Worm (Caenorhabditis elegans): Measurements from ENCODE around the gene ifd-2.
A peak's percentile ranks its signal among the peaks of the same experiment; 100 is the strongest.

ifd-2 gene

DNA sequence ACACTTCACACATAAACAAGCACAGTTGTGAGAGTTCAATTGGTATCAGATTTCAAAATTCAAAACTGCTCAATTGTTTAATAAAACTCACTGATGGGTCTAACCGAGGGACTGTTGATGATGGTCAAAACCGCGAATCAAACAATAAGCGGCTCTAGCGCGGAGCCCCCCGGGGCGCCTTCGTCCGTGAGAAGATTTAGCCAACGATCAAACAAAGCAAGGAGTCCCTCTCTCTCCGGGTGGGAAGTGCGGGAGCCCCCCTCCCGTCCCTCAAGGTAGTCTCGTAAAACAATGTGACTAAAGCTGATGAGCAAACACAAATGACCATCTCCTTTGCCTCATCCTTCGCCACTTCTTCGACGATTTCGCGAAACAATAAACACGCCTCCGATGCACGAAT lies 41.9 kb upstream of the ifd-2 start:
- no peak for TF ChIP-seq tbx-7 (tag; optimal IDR thresholded peaks at IDR 0.05)
- TF ChIP-seq ceh-6 (GFP tag; optimal IDR thresholded peaks at IDR 0.05): no peak
- no peak for TF ChIP-seq pax-1 (tag; optimal IDR thresholded peaks at IDR 0.05)
- TF ChIP-seq ztf-16 (tag; optimal IDR thresholded peaks at IDR 0.05): no peak
- TF ChIP-seq ttx-3 (tag; optimal IDR thresholded peaks at IDR 0.05): no peak
- TF ChIP-seq ceh-31 (tag; optimal IDR thresholded peaks at IDR 0.05): no peak
- no peak for TF ChIP-seq ceh-48 (tag; optimal IDR thresholded peaks at IDR 0.05)
- TF ChIP-seq madf-2 (tag; optimal IDR thresholded peaks at IDR 0.05): no peak
- TF ChIP-seq ref-2 (tag; optimal IDR thresholded peaks at IDR 0.05): peak; percentile 32
- no peak for TF ChIP-seq ceh-14 (tag; optimal IDR thresholded peaks at IDR 0.05)
- no peak for TF ChIP-seq unc-55 (GFP tag; optimal IDR thresholded peaks at IDR 0.05)
- TF ChIP-seq elt-2 (tag; optimal IDR thresholded peaks at IDR 0.05): no peak
- no peak for TF ChIP-seq eyg-1 (tag; optimal IDR thresholded peaks at IDR 0.05)
- TF ChIP-seq pha-4 (tag; optimal IDR thresholded peaks at IDR 0.05): no peak
- TF ChIP-seq ceh-2 (tag; optimal IDR thresholded peaks at IDR 0.05): peak; percentile 14
- TF ChIP-seq ceh-34 (tag; optimal IDR thresholded peaks at IDR 0.05): peak; percentile 55

- TF ChIP-seq hlh-13 (GFP tag; optimal IDR thresholded peaks at IDR 0.05) (no peak), ceh-14 (tag; optimal IDR thresholded peaks at IDR 0.05) (no peak), odd-2 (tag; optimal IDR thresholded peaks at IDR 0.05) (no peak), npax-4 (tag; optimal IDR thresholded peaks at IDR 0.05) (no peak), mec-3 (tag; optimal IDR thresholded peaks at IDR 0.05; ENCODE audit: borderline replicate concordance) (no peak), fkh-10 (GFP tag; optimal IDR thresholded peaks at IDR 0.05) (no peak), ceh-6 (GFP tag; optimal IDR thresholded peaks at IDR 0.05) (no peak), ceh-19 (GFP tag; optimal IDR thresholded peaks at IDR 0.05) (no peak), ceh-34 (tag; optimal IDR thresholded peaks at IDR 0.05) (no peak), dmd-4 (tag; optimal IDR thresholded peaks at IDR 0.05; ENCODE audit: borderline replicate concordance) (no peak), Y22D7AL.16 (tag; optimal IDR thresholded peaks at IDR 0.05) (no peak)
Measured at ce11 chrX:853604-854003, 37.9 kb upstream of the ifd-2 start.

- TF ChIP-seq pha-4 (tag; optimal IDR thresholded peaks at IDR 0.05): no peak
- TF ChIP-seq sdc-2 (tag; optimal IDR thresholded peaks at IDR 0.05): peak; percentile 42
- TF ChIP-seq ceh-31 (tag; optimal IDR thresholded peaks at IDR 0.05): peak; percentile 84
- TF ChIP-seq hlh-8 (tag; optimal IDR thresholded peaks at IDR 0.05): no peak
Measured at ce11 chrX:852739-853268, 37.1 kb upstream of the ifd-2 start.

DNA sequence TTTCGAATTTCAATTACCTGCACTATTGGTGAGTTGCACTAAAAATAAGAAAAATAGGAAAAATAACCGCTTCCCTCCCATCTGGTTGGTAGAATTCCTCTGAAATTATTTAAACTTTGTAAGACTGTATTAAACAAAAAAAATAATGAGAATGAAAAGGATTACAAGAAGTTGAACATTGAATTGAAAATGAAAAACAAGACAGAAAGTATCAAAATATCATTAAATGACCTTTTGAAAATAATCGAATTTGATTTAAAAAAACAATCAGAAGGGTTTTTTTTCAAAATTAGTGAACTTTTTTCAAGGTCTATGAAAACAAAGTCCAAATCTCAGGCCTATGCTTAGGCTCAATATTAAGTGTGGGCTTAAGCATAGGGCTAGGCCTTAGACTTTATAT lies 35.7 kb upstream of the ifd-2 start, which contains the start of gene igcm-1:
Gene igcm-1, minus strand, starts transcription at position 101 of the 400 bp plus-strand sequence.
- no peak for TF ChIP-seq ceh-31 (tag; optimal IDR thresholded peaks at IDR 0.05)
- TF ChIP-seq ama-1 (optimal IDR thresholded peaks at IDR 0.05): no peak
- no peak for TF ChIP-seq ceh-18 (tag; optimal IDR thresholded peaks at IDR 0.05)
- TF ChIP-seq C08G9.2 (tag; optimal IDR thresholded peaks at IDR 0.05): no peak
- TF ChIP-seq fkh-10 (GFP tag; optimal IDR thresholded peaks at IDR 0.05): no peak
- TF ChIP-seq ahr-1 (tag; optimal IDR thresholded peaks at IDR 0.05): no peak
- no peak for TF ChIP-seq tbx-7 (tag; optimal IDR thresholded peaks at IDR 0.05)
- TF ChIP-seq madf-2 (tag; optimal IDR thresholded peaks at IDR 0.05): no peak
- no peak for TF ChIP-seq mec-3 (tag; optimal IDR thresholded peaks at IDR 0.05; ENCODE audit: borderline replicate concordance)
- TF ChIP-seq ceh-45 (GFP tag; IDR thresholded peaks at IDR 0.05): no peak
- no peak for TF ChIP-seq unc-42 (tag; optimal IDR thresholded peaks at IDR 0.05)
- no peak for TF ChIP-seq lin-11 (tag; optimal IDR thresholded peaks at IDR 0.05)
- TF ChIP-seq Y22D7AL.16 (tag; optimal IDR thresholded peaks at IDR 0.05): no peak

DNA sequence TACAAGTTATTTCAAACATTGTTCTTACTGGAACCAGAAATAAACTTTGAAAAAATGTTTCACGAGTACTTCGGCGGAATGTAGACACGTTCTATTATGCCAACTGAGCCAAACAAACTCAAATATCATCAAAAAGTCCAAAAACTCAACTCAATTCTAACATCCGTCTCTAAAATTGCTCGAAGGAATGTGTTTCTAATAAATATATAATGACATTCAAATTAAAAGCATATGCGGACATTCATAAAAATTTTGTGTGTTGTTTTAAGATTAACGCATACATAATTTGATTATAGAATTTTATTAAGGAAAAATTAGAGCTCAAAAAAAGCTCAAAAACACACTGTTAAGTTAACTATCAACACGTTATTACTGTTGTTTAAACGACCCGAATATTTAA lies 29.7 kb upstream of the ifd-2 start:
- TF ChIP-seq ahr-1 (tag; optimal IDR thresholded peaks at IDR 0.05): no peak

DNA sequence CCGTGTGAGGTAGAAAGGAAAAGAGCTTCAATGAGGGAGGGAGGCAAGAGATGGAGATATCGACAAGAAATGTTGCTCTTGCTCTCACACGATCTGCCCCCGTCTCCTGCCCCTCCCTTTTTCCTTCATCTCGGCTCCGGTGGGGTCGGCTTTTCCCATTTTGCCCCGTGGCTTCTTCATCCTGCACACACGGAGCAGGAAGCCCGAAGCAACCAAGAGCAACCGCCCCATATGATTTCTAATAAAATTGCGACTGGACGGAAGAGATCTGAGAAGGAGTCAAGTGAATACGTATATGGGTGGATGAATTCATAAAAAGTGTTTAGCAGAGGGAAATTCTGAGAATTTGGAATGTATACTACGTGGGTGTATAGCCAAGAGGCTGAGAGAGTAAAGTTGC lies 28.9 kb upstream of the ifd-2 start:
- TF ChIP-seq lin-11 (tag; optimal IDR thresholded peaks at IDR 0.05): no peak
- no peak for TF ChIP-seq zip-5 (tag; optimal IDR thresholded peaks at IDR 0.05)
- TF ChIP-seq pat-9 (tag; optimal IDR thresholded peaks at IDR 0.05): no peak
- TF ChIP-seq nfya-1 (tag; optimal IDR thresholded peaks at IDR 0.05): no peak
- no peak for TF ChIP-seq hlh-30 (tag; optimal IDR thresholded peaks at IDR 0.05; ENCODE audit: insufficient read depth)
- no peak for TF ChIP-seq che-1 (tag; optimal IDR thresholded peaks at IDR 0.05)
- TF ChIP-seq pros-1 (tag; optimal IDR thresholded peaks at IDR 0.05): no peak
- no peak for TF ChIP-seq pag-3 (tag; optimal IDR thresholded peaks at IDR 0.05; ENCODE audit: borderline replicate concordance)
- no peak for TF ChIP-seq madf-2 (tag; optimal IDR thresholded peaks at IDR 0.05)
- peak; percentile 23 for TF ChIP-seq sdc-2 (tag; optimal IDR thresholded peaks at IDR 0.05)
- TF ChIP-seq nhr-11 (tag; optimal IDR thresholded peaks at IDR 0.05): no peak
- TF ChIP-seq ceh-31 (tag; optimal IDR thresholded peaks at IDR 0.05): peak; percentile 6
- no peak for TF ChIP-seq tbx-7 (tag; optimal IDR thresholded peaks at IDR 0.05)
- TF ChIP-seq unc-55 (GFP tag; optimal IDR thresholded peaks at IDR 0.05): no peak
- no peak for TF ChIP-seq pha-2 (tag; optimal IDR thresholded peaks at IDR 0.05)
- TF ChIP-seq unc-42 (tag; optimal IDR thresholded peaks at IDR 0.05): peak; percentile 59
- TF ChIP-seq unc-86 (tag; optimal IDR thresholded peaks at IDR 0.05): no peak
